Fruit fly (Drosophila melanogaster) whole organism, prepupa: ENCODE measurements around the gene CG13699.

Experiments used
- Blimp-1 ChIP-seq: fragments of 200-800 bp; sonication (Bioruptor generic); optimal IDR thresholded peaks from 3 replicates; lab custom pipeline; 2017; ENCODE audit warnings: missing biosample characterization, missing genetic modification characterization, mild to moderate bottlenecking, moderate library complexity, missing genetic modification reagents
- CG10631 ChIP-seq: fragments of 200-800 bp; sonication (Bioruptor generic); optimal IDR thresholded peaks from 2 replicates; lab custom pipeline; 2016; ENCODE audit warnings: missing biosample characterization, missing genetic modification characterization
- CG10669 ChIP-seq: fragments of 200-800 bp; sonication (Bioruptor generic); optimal IDR thresholded peaks from 3 replicates; lab custom pipeline; 2018; ENCODE audit warnings: missing biosample characterization, mild to moderate bottlenecking, missing genetic modification characterization, moderate library complexity
- CG11294 ChIP-seq: fragments of 200-800 bp; sonication (Bioruptor generic); IDR thresholded peaks from 2 replicates; pipeline ENCODE4 v1.3.6; 2022; ENCODE audit warnings: missing biosample characterization, missing genetic modification characterization
- CG11762 ChIP-seq: fragments of 200-800 bp; sonication (Bioruptor generic); optimal IDR thresholded peaks from 3 replicates; lab custom pipeline; 2016; ENCODE audit warnings: missing biosample characterization, missing genetic modification characterization; ENCODE audit not compliant: insufficient read depth
- CG11902 ChIP-seq: fragments of 200-800 bp; sonication (Bioruptor generic); optimal IDR thresholded peaks from 3 replicates; lab custom pipeline; 2016; ENCODE audit warnings: missing biosample characterization, missing genetic modification characterization
- CG15336 ChIP-seq: fragments of 200-800 bp; sonication (Bioruptor generic); IDR thresholded peaks from 2 replicates; pipeline ENCODE4 v1.3.6; 2022; ENCODE audit warnings: missing biosample characterization, missing genetic modification characterization
- CG1621 ChIP-seq: fragments of 200-800 bp; sonication (Bioruptor generic); optimal IDR thresholded peaks from 3 replicates; lab custom pipeline; 2018; ENCODE audit warnings: missing biosample characterization, mild to moderate bottlenecking, missing genetic modification characterization
- CG16779 ChIP-seq: fragments of 200-800 bp; sonication (Bioruptor generic); optimal IDR thresholded peaks from 3 replicates; lab custom pipeline; 2017; ENCODE audit warnings: missing biosample characterization, mild to moderate bottlenecking, missing genetic modification characterization
- CG31627 ChIP-seq: fragments of 200-800 bp; sonication (Bioruptor generic); optimal IDR thresholded peaks from 3 replicates; lab custom pipeline; 2016; ENCODE audit warnings: missing biosample characterization, missing genetic modification characterization
- CG32006 ChIP-seq: fragments of 200-800 bp; sonication (Bioruptor generic); optimal IDR thresholded peaks from 3 replicates; lab custom pipeline; 2017; ENCODE audit warnings: missing biosample characterization, mild to moderate bottlenecking, missing genetic modification characterization
- CG34406 ChIP-seq: fragments of 200-800 bp; sonication (Bioruptor generic); optimal IDR thresholded peaks from 3 replicates; lab custom pipeline; 2016; ENCODE audit warnings: missing biosample characterization, missing genetic modification characterization
- CG3919 ChIP-seq: fragments of 200-800 bp; sonication (Bioruptor generic); optimal IDR thresholded peaks from 3 replicates; lab custom pipeline; 2016; ENCODE audit warnings: missing biosample characterization, missing genetic modification characterization
- CG6163 ChIP-seq: fragments of 200-800 bp; sonication (Bioruptor generic); IDR thresholded peaks from 3 replicates; pipeline ENCODE4 v1.3.6; 2022; ENCODE audit warnings: missing biosample characterization, missing genetic modification characterization
- CG6276 ChIP-seq: fragments of 200-800 bp; sonication (Bioruptor generic); optimal IDR thresholded peaks from 2 replicates; lab custom pipeline; 2017; ENCODE audit warnings: missing biosample characterization, mild to moderate bottlenecking, missing genetic modification characterization
- CG6808 ChIP-seq: fragments of 200-800 bp; sonication (Bioruptor generic); optimal IDR thresholded peaks from 3 replicates; lab custom pipeline; 2017; ENCODE audit warnings: missing biosample characterization, missing genetic modification characterization, mild to moderate bottlenecking, moderate library complexity, missing genetic modification reagents
- CG7368 ChIP-seq: fragments of 200-800 bp; sonication (Bioruptor generic); optimal IDR thresholded peaks from 3 replicates; lab custom pipeline; 2016; ENCODE audit warnings: missing biosample characterization, missing genetic modification characterization
- CG8119 ChIP-seq: fragments of 200-800 bp; sonication (Bioruptor generic); IDR thresholded peaks from 3 replicates; pipeline ENCODE4 v1.3.6; 2022; ENCODE audit warnings: missing biosample characterization, missing genetic modification characterization
- CG8319 ChIP-seq: fragments of 200-800 bp; sonication (Bioruptor generic); optimal IDR thresholded peaks from 3 replicates; lab custom pipeline; 2016; ENCODE audit warnings: missing biosample characterization, missing genetic modification characterization
- CG8632 ChIP-seq: fragments of 200-800 bp; sonication (Bioruptor generic); optimal IDR thresholded peaks from 3 replicates; lab custom pipeline; 2016; ENCODE audit warnings: missing biosample characterization, missing genetic modification characterization
- CG9139 ChIP-seq: fragments of 200-800 bp; sonication (Bioruptor generic); optimal IDR thresholded peaks from 3 replicates; lab custom pipeline; 2017; ENCODE audit warnings: missing biosample characterization, mild to moderate bottlenecking, missing genetic modification characterization
- Eip78C ChIP-seq: fragments of 200-800 bp; sonication (Bioruptor generic); peaks from one replicate; lab custom pipeline; 2016; ENCODE audit warnings: missing biosample characterization, missing genetic modification characterization
- Eip93F ChIP-seq: fragments of 200-800 bp; sonication (Bioruptor generic); optimal IDR thresholded peaks from 2 replicates; lab custom pipeline; 2016; ENCODE audit warnings: missing biosample characterization, mild to moderate bottlenecking, missing genetic modification characterization
- Ets96B ChIP-seq: fragments of 200-800 bp; optimal IDR thresholded peaks from 2 replicates; lab custom pipeline; 2019; ENCODE audit warnings: missing biosample characterization, mild to moderate bottlenecking, missing genetic modification characterization, moderate library complexity
- Hr38 ChIP-seq: sonication (Bioruptor generic); optimal IDR thresholded peaks from 2 replicates; lab custom pipeline; 2016; ENCODE audit warnings: missing biosample characterization, missing genetic modification characterization
- Hr39 ChIP-seq: fragments of 200-800 bp; sonication (Bioruptor generic); optimal IDR thresholded peaks from 2 replicates; lab custom pipeline; 2016; ENCODE audit warnings: missing biosample characterization, missing genetic modification characterization
- Hr4 ChIP-seq: fragments of 200-800 bp; sonication (Bioruptor generic); optimal IDR thresholded peaks from 3 replicates; lab custom pipeline; 2016; ENCODE audit warnings: missing biosample characterization, missing genetic modification characterization
- Lpt ChIP-seq: fragments of 200-800 bp; sonication (Bioruptor generic); optimal IDR thresholded peaks from 3 replicates; lab custom pipeline; 2016; ENCODE audit warnings: missing biosample characterization, missing genetic modification characterization
- Met ChIP-seq: fragments of 200-800 bp; sonication (Bioruptor generic); optimal IDR thresholded peaks from 3 replicates; lab custom pipeline; 2016; ENCODE audit warnings: missing biosample characterization, missing genetic modification characterization
- OdsH ChIP-seq: fragments of 200-800 bp; sonication (Bioruptor generic); optimal IDR thresholded peaks from 3 replicates; lab custom pipeline; 2016; ENCODE audit warnings: missing biosample characterization, missing genetic modification characterization
- Smox ChIP-seq: fragments of 200-800 bp; sonication (Bioruptor generic); optimal IDR thresholded peaks from 3 replicates; lab custom pipeline; 2016; ENCODE audit warnings: missing biosample characterization, missing genetic modification characterization
- Sox102F ChIP-seq: fragments of 200-800 bp; sonication (Bioruptor generic); optimal IDR thresholded peaks from 2 replicates; lab custom pipeline; 2016; ENCODE audit warnings: missing biosample characterization, mild to moderate bottlenecking, missing genetic modification characterization
- Sox14 ChIP-seq: fragments of 200-800 bp; sonication (Bioruptor generic); optimal IDR thresholded peaks from 3 replicates; lab custom pipeline; 2016; ENCODE audit warnings: missing biosample characterization, missing genetic modification characterization
- Sox15 ChIP-seq: fragments of 200-800 bp; sonication (Bioruptor generic); optimal IDR thresholded peaks from 3 replicates; lab custom pipeline; 2016; ENCODE audit warnings: missing biosample characterization, missing genetic modification characterization
- achi ChIP-seq: fragments of 200-800 bp; sonication (Bioruptor generic); optimal IDR thresholded peaks from 3 replicates; lab custom pipeline; 2016; ENCODE audit warnings: missing biosample characterization, missing genetic modification characterization
- acj6 ChIP-seq: fragments of 200-800 bp; sonication (Bioruptor generic); optimal IDR thresholded peaks from 3 replicates; lab custom pipeline; 2016; ENCODE audit warnings: missing biosample characterization, missing genetic modification characterization
- cyc ChIP-seq: fragments of 200-800 bp; sonication (Bioruptor generic); optimal IDR thresholded peaks from 3 replicates; lab custom pipeline; 2016; ENCODE audit warnings: missing biosample characterization, missing genetic modification characterization
- dac ChIP-seq: fragments of 200-800 bp; sonication (Bioruptor generic); optimal IDR thresholded peaks from 2 replicates; lab custom pipeline; 2017; ENCODE audit warnings: missing biosample characterization, mild to moderate bottlenecking, missing genetic modification characterization
- dsx ChIP-seq: fragments of 200-800 bp; optimal IDR thresholded peaks from 3 replicates; lab custom pipeline; 2019; ENCODE audit warnings: missing biosample characterization, mild to moderate bottlenecking, missing genetic modification characterization, moderate library complexity; ENCODE audit not compliant: poor library complexity, severe bottlenecking
- eg ChIP-seq: fragments of 200-800 bp; sonication (Bioruptor generic); IDR thresholded peaks from 3 replicates; pipeline ENCODE4 v1.3.6; 2022; ENCODE audit warnings: missing biosample characterization, missing genetic modification characterization
- esn ChIP-seq: fragments of 200-800 bp; sonication (Bioruptor generic); optimal IDR thresholded peaks from 2 replicates; lab custom pipeline; 2016; ENCODE audit warnings: missing biosample characterization, mild to moderate bottlenecking, missing genetic modification characterization, moderate library complexity
- fd59A ChIP-seq: fragments of 200-800 bp; sonication (Bioruptor generic); optimal IDR thresholded peaks from 2 replicates; lab custom pipeline; 2017; ENCODE audit warnings: missing biosample characterization, mild to moderate bottlenecking, missing genetic modification characterization, missing genetic modification reagents
- fd85E ChIP-seq: fragments of 200-800 bp; sonication (Bioruptor generic); optimal IDR thresholded peaks from 3 replicates; lab custom pipeline; 2016; ENCODE audit warnings: missing biosample characterization, missing genetic modification characterization
- fkh ChIP-seq: fragments of 200-800 bp; sonication (Bioruptor generic); optimal IDR thresholded peaks from 3 replicates; lab custom pipeline; 2017; ENCODE audit warnings: missing biosample characterization, mild to moderate bottlenecking, missing genetic modification characterization, moderate library complexity
- lz ChIP-seq: fragments of 200-800 bp; sonication (Bioruptor generic); optimal IDR thresholded peaks from 3 replicates; lab custom pipeline; 2016; ENCODE audit warnings: missing biosample characterization, missing genetic modification characterization
- net ChIP-seq: fragments of 200-800 bp; sonication (Bioruptor generic); optimal IDR thresholded peaks from 3 replicates; lab custom pipeline; 2016; ENCODE audit warnings: missing biosample characterization, missing genetic modification characterization
- ss ChIP-seq, 2 experiments: fragments of 200-800 bp; sonication (Bioruptor generic); optimal IDR thresholded peaks; 2 replicates in 1 of 2; 3 replicates in 1 of 2; lab custom pipeline; 2017 to 2018; ENCODE audit warnings: mild to moderate bottlenecking in 2 of 2, missing biosample characterization in 2 of 2, missing genetic modification characterization in 2 of 2, moderate library complexity in 1 of 2
- svp ChIP-seq: fragments of 200-800 bp; sonication (Bioruptor generic); peaks from one replicate; lab custom pipeline; 2016; ENCODE audit warnings: missing biosample characterization, missing genetic modification characterization
- topi ChIP-seq: fragments of 200-800 bp; sonication (Bioruptor generic); optimal IDR thresholded peaks from 3 replicates; lab custom pipeline; 2016; ENCODE audit warnings: missing biosample characterization, missing genetic modification characterization
- vri ChIP-seq: fragments of 200-800 bp; sonication (Bioruptor generic); optimal IDR thresholded peaks from 3 replicates; lab custom pipeline; 2016; ENCODE audit warnings: missing biosample characterization, mild to moderate bottlenecking, missing genetic modification characterization

The CG13699 gene

DNA sequence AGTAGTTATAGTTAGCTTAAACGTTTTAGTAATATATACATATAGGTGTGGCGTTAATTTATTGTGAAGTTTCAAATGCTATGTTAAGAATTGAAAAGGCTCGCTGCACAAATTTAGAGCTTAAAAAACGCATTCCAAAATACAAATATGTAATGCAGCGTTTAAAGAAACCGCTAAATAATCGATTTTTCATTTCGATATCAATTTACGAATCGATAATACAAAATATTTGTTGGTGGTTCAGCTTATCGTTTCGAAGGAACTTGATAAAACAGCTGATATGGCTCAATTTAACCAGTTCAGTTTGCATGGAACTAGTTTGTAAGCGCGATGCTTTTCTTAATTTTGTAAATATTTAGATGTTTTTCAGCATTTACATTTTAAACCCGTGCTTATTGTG is 49.7 kb downstream of the CG13699 start, which contains the start of the genes CG32195 and CG7341:
Gene CG32195, plus strand, starts transcription at position 291 of the 400 bp plus-strand sequence.
Gene CG7341, plus strand, starts transcription at position 291 of the 400 bp plus-strand sequence.
- TF ChIP-seq CG31627: no peak
- TF ChIP-seq Lpt (GFP tag; lab: Kevin White, UChicago): no peak
- peak; percentile 40 for TF ChIP-seq fkh
- TF ChIP-seq Hr38 (GFP tag; lab: Kevin White, UChicago): no peak
- TF ChIP-seq, all 60 proteins: peak for 1

DNA sequence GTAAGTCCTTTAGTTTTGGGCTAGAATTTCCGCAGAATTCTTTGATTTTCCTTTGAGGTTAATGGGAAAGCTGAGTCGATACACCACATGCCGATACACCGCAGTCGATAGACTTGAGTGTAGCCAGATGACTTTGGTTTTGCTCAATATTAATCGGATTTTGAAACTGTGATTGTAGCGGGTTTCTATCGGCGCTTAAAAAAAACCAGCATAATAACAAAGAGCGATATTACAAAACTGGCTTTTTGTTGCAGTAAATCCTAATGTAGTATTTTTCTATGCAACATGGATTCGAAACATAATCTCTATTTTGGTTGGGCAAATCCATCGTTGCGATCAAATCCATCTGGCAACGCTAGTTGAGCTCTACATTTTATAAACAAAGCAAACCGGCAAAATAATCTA is 52.9 kb downstream of the CG13699 start, which contains the start of the genes Polr3D and mus304:
Gene Polr3D, minus strand, starts transcription at position 116 of the 405 bp plus-strand sequence.
Gene mus304, plus strand, starts transcription at position 356 of the 405 bp plus-strand sequence.
- TF ChIP-seq CG8632 (GFP tag; lab: Kevin White, UChicago): no peak
- TF ChIP-seq CG6808 (GFP tag; lab: Kevin White, UChicago): no peak
- TF ChIP-seq svp (GFP tag; lab: Kevin White, UChicago): no peak
- no peak for TF ChIP-seq fd85E (GFP tag; lab: Kevin White, UChicago)
- no peak for TF ChIP-seq topi (GFP tag; lab: Kevin White, UChicago)
- TF ChIP-seq Hr4 (GFP tag; lab: Kevin White, UChicago): peak; percentile 3
- TF ChIP-seq CG11294 (GFP tag; lab: Robert Waterston, UW): no peak
- no peak for TF ChIP-seq dac (GFP tag; lab: Kevin White, UChicago)
- no peak for TF ChIP-seq fd59A (GFP tag; lab: Kevin White, UChicago)
- no peak for TF ChIP-seq CG11902 (GFP tag; lab: Kevin White, UChicago)
- TF ChIP-seq Sox102F (GFP tag; lab: Kevin White, UChicago): no peak
- TF ChIP-seq dsx (GFP tag; lab: Kevin White, UChicago): peak; percentile 3
- TF ChIP-seq CG11762 (GFP tag; lab: Kevin White, UChicago): no peak
- TF ChIP-seq Ets96B (tag; lab: Kevin White, UChicago): peak; percentile 1
- TF ChIP-seq CG1621 (tag; lab: Kevin White, UChicago): no peak
- peak; percentile 6 for TF ChIP-seq CG31627
- no peak for TF ChIP-seq Met (GFP tag; lab: Kevin White, UChicago)
- TF ChIP-seq Lpt (GFP tag; lab: Kevin White, UChicago): no peak
- no peak for TF ChIP-seq CG9139 (GFP tag; lab: Kevin White, UChicago)
- no peak for TF ChIP-seq Eip93F (GFP tag; lab: Kevin White, UChicago)
- TF ChIP-seq CG34406 (GFP tag; lab: Kevin White, UChicago): no peak
- TF ChIP-seq Eip78C (GFP tag; lab: Kevin White, UChicago): peak; percentile 56
- no peak for TF ChIP-seq achi (GFP tag; lab: Kevin White, UChicago)
- TF ChIP-seq Hr39 (GFP tag; lab: Kevin White, UChicago): peak; percentile 11
- TF ChIP-seq eg (GFP tag; lab: Robert Waterston, UW): no peak
- TF ChIP-seq cyc (GFP tag; lab: Kevin White, UChicago): no peak
- TF ChIP-seq vri: no peak
- no peak for TF ChIP-seq CG16779 (tag; lab: Kevin White, UChicago)
- TF ChIP-seq OdsH: no peak
- TF ChIP-seq Sox15 (GFP tag; lab: Kevin White, UChicago): no peak
- no peak for TF ChIP-seq CG8119 (GFP tag; lab: Robert Waterston, UW)
- no peak for TF ChIP-seq Blimp-1 (GFP tag; lab: Kevin White, UChicago)
- no peak for TF ChIP-seq CG6163 (GFP tag; lab: Robert Waterston, UW)
- TF ChIP-seq CG32006 (GFP tag; lab: Kevin White, UChicago): no peak
- no peak for TF ChIP-seq CG15336 (GFP tag; lab: Robert Waterston, UW)
- no peak for TF ChIP-seq net (GFP tag; lab: Kevin White, UChicago)
- no peak for TF ChIP-seq CG3919
- TF ChIP-seq CG6276 (GFP tag; lab: Kevin White, UChicago): no peak
- peak; percentile 64 for TF ChIP-seq Sox14 (GFP tag; lab: Kevin White, UChicago)
- TF ChIP-seq ss (GFP tag; optimal IDR thresholded peaks at IDR 0.05; lab: Kevin White, UChicago): no peak
- TF ChIP-seq esn (GFP tag; lab: Kevin White, UChicago): peak; percentile 44
- no peak for TF ChIP-seq Smox
- TF ChIP-seq acj6: no peak
- TF ChIP-seq lz (GFP tag; lab: Kevin White, UChicago): peak; percentile 49
- no peak for TF ChIP-seq CG10669
- no peak for TF ChIP-seq CG8319 (GFP tag; lab: Kevin White, UChicago)
- no peak for TF ChIP-seq Hr38 (GFP tag; lab: Kevin White, UChicago)
- peak; percentile 20 for TF ChIP-seq CG10631 (GFP tag; lab: Kevin White, UChicago)
- no peak for TF ChIP-seq CG7368 (GFP tag; lab: Kevin White, UChicago)
